Fruit fly (Drosophila melanogaster) whole organism, wandering third instar larva: ENCODE measurements around the gene CG32487.
A peak's percentile ranks its signal among the peaks of the same experiment; 100 is the strongest.

Experiments used
- CG32264 ChIP-seq: fragments of 200-800 bp; sonication (Bioruptor generic); optimal IDR thresholded peaks from 2 replicates; lab custom pipeline; 2016; ENCODE audit warnings: missing biosample characterization, missing genetic modification characterization
- CG9705 ChIP-seq: fragments of 200-800 bp; sonication (Bioruptor generic); optimal IDR thresholded peaks from 2 replicates; lab custom pipeline; 2018; ENCODE audit warnings: missing biosample characterization, mild to moderate bottlenecking, missing genetic modification characterization
- CrebA ChIP-seq: fragments of 200-800 bp; sonication (Bioruptor generic); optimal IDR thresholded peaks from 2 replicates; lab custom pipeline; 2016; ENCODE audit warnings: missing biosample characterization, mild to moderate bottlenecking, missing genetic modification characterization, borderline replicate concordance
- Dfd ChIP-seq: fragments of >200 bp; optimal IDR thresholded peaks from 2 replicates; lab custom pipeline; 2017; ENCODE audit warnings: missing biosample characterization, missing genetic modification characterization
- GATAd ChIP-seq: sonication (Bioruptor generic); optimal IDR thresholded peaks from 2 replicates; lab custom pipeline; 2016; ENCODE audit warnings: missing biosample characterization, missing genetic modification characterization
- Hnf4 ChIP-seq: fragments of 200-800 bp; sonication (Bioruptor generic); optimal IDR thresholded peaks from 2 replicates; lab custom pipeline; 2016; ENCODE audit warnings: missing biosample characterization, mild to moderate bottlenecking, missing genetic modification characterization
- Mio ChIP-seq: sonication (Bioruptor generic); optimal IDR thresholded peaks from 2 replicates; lab custom pipeline; 2016; ENCODE audit warnings: missing biosample characterization, missing genetic modification characterization
- Myc ChIP-seq: fragments of >200 bp; optimal IDR thresholded peaks from 2 replicates; lab custom pipeline; 2017
- N ChIP-seq: fragments of >200 bp; optimal IDR thresholded peaks from 2 replicates; lab custom pipeline; 2018; ENCODE audit warnings: missing biosample characterization, missing external identifiers, missing genetic modification characterization
- OdsH ChIP-seq: fragments of 200-800 bp; sonication (Bioruptor generic); optimal IDR thresholded peaks from 2 replicates; lab custom pipeline; 2016; ENCODE audit warnings: missing biosample characterization, mild to moderate bottlenecking, missing genetic modification characterization
- Vsx2 ChIP-seq: fragments of 200-300, 225-300 bp; sonication (Bioruptor generic); optimal IDR thresholded peaks from 2 replicates; lab custom pipeline; 2018; ENCODE audit warnings: missing biosample characterization, missing genetic modification characterization; ENCODE audit not compliant: partially characterized antibody
- dsf ChIP-seq: sonication (Bioruptor generic); optimal IDR thresholded peaks from 2 replicates; lab custom pipeline; 2016; ENCODE audit warnings: missing biosample characterization, missing genetic modification characterization, borderline replicate concordance
- ey ChIP-seq: fragments of 200-800 bp; sonication (Bioruptor generic); optimal IDR thresholded peaks from 2 replicates; lab custom pipeline; 2016; ENCODE audit warnings: missing biosample characterization, missing genetic modification characterization
- foxo ChIP-seq, 2 experiments: fragments of 200-800 bp; sonication (Bioruptor generic); optimal IDR thresholded peaks; 2 replicates in 1 of 2; 3 replicates in 1 of 2; lab custom pipeline; 2016 to 2017; ENCODE audit warnings: missing biosample characterization in 2 of 2, missing genetic modification characterization in 2 of 2
- pan ChIP-seq: fragments of >200 bp; optimal IDR thresholded peaks from 2 replicates; lab custom pipeline; 2017
- rgr ChIP-seq: fragments of 200-800 bp; sonication (Bioruptor generic); optimal IDR thresholded peaks from 3 replicates; lab custom pipeline; 2016; ENCODE audit warnings: missing biosample characterization, mild to moderate bottlenecking, missing genetic modification characterization
- sv ChIP-seq: fragments of 200-800 bp; sonication (Bioruptor generic); optimal IDR thresholded peaks from 3 replicates; lab custom pipeline; 2016; ENCODE audit warnings: missing biosample characterization, missing genetic modification characterization
- woc ChIP-seq: sonication (Bioruptor generic); optimal IDR thresholded peaks from 2 replicates; lab custom pipeline; 2016; ENCODE audit warnings: missing biosample characterization, mild to moderate bottlenecking, missing genetic modification characterization

Gene CG32487

DNA sequence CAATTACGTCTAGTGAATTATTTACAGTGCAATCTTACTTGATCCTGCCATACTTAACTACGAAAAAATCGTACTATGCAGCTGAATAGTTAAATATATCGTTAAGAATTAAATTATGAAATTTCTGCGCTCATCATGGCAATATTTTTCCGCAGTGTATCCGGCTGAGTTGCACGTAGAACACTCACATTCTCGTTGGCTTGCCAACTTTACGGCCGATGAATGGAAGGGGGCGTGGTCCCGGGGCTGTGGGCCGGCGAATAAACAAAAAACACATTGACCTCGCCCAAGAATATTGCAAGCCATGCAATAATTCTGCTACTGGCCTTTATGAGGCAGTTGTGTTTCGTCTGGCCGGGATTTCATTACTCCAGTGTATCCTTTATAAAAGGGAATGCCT, 29.3 kb downstream of the CG32487 start:
- TF ChIP-seq GATAd (GFP tag; lab: Kevin White, UChicago) (no peak), dsf (GFP tag; lab: Kevin White, UChicago) (no peak), N (no peak), CG32264 (GFP tag; lab: Kevin White, UChicago) (no peak), OdsH (GFP tag; lab: Kevin White, UChicago) (no peak)
- TF ChIP-seq, all 38 proteins: peak for 0

DNA sequence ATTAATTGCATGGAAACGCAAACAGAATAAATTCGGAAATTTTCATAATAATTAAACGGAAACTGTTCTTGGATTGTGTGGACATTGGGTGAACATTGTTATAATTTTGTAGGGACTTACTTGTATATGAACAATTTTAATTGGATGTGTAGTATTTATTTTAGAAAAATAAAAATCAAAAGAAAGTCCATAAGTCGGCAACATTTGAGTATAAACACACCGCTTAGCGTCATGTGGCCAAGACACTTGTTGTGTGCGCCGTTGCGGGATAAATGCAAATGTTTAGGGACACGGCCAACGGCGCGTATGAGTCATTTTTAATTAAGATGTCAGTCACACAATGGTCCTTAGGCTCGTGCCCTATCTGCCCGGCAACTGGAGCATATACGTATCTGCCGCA, 30.8 kb downstream of the CG32487 start:
- TF ChIP-seq Vsx2 (no peak), Mio (GFP tag; lab: Kevin White, UChicago) (no peak), CG9705 (GFP tag; lab: Kevin White, UChicago) (no peak)

DNA sequence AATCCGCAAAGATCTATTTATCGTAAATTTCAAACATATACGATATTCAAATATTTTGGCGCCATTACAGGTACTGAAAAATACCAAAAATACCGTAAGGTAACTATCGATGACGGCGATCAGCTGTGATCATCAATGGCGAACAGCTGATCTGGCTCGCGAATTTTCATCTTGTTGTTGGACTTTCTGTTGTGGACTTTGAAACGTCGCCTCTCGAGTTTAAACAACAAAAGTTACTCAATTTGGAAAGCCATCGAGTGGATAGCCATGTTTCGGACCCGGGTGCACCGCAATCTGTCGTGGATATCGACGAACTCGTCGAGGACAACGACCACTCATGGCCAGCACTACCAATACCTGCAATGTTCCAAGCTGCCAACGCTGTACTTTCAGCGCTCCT, 36.2 kb downstream of the CG32487 start, which contains the start of gene CPT2:
Gene CPT2 (plus strand): TSS at position 167 of the 400 bp plus-strand sequence.
- TF ChIP-seq woc (GFP tag; lab: Kevin White, UChicago) (no peak), ey (GFP tag; lab: Kevin White, UChicago) (no peak), Myc (lab: Kevin White, UChicago) (peak; percentile 30), Mio (GFP tag; lab: Kevin White, UChicago) (no peak), rgr (peak; percentile 8), CG32264 (GFP tag; lab: Kevin White, UChicago) (no peak), pan (lab: Kevin White, UChicago) (no peak), Hnf4 (GFP tag; lab: Kevin White, UChicago) (peak; percentile 40), Dfd (GFP tag; lab: Kevin White, UChicago) (no peak), sv (GFP tag; lab: Kevin White, UChicago) (no peak), foxo (GFP tag; optimal IDR thresholded peaks at IDR 0.05; lab: Kevin White, UChicago) (no peak), CrebA (GFP tag; lab: Kevin White, UChicago) (peak; percentile 38), Vsx2 (no peak)
